Worm (Caenorhabditis elegans) whole organism, mixed stage, embryonic: Measurements from ENCODE around the gene PDB1.1.

Experiments
- ces-1 ChIP-seq: fragments of 150-350 bp; optimal IDR thresholded peaks from 2 replicates; lab custom pipeline; 2014; ENCODE audit warnings: missing biosample characterization, missing genetic modification reagents, missing genetic modification characterization
- snpc-4 ChIP-seq: fragments of 150-350 bp; optimal IDR thresholded peaks from 2 replicates; lab custom pipeline; 2014; ENCODE audit warnings: missing biosample characterization, missing genetic modification characterization

- TF ChIP-seq ces-1 (GFP tag; lab: Kevin White, UChicago) (peak; percentile 9), snpc-4 (tag; lab: Kevin White, UChicago) (no peak)
These were observed 35.1 kb downstream of the PDB1.1 start for ce11 chrX:7523799-7524198.
